Fruit fly (Drosophila melanogaster): ENCODE measurements around the gene CG11786.
A peak's percentile ranks its signal among the peaks of the same experiment; 100 is the strongest.

The CG11786 gene

dm6 chr3R:25049742-25050517 is 3.8 kb downstream of the CG11786 start (continued):
- TF ChIP-seq Oli (tag; optimal IDR thresholded peaks at IDR 0.05): no peak
- TF ChIP-seq CG10543 (GFP tag; optimal IDR thresholded peaks at IDR 0.05): peak; percentile 91
- TF ChIP-seq CkIIα-i1 (GFP tag; IDR thresholded peaks at IDR 0.05): no peak
- no peak for TF ChIP-seq ind (GFP tag; optimal IDR thresholded peaks at IDR 0.05)
- no peak for TF ChIP-seq CG6689 (GFP tag; IDR thresholded peaks at IDR 0.05)
- peak; percentile 40 for TF ChIP-seq Sry-β (GFP tag; optimal IDR thresholded peaks at IDR 0.05)
- TF ChIP-seq CG2202 (tag; optimal IDR thresholded peaks at IDR 0.05): peak; percentile 3
- peak; percentile 35 for TF ChIP-seq Atf3 (GFP tag; optimal IDR thresholded peaks at IDR 0.05)
- TF ChIP-seq Gug (GFP tag; IDR thresholded peaks at IDR 0.05): no peak; the same call in 3 of the 4 replicates
- no peak for TF ChIP-seq CG7963 (GFP tag; IDR thresholded peaks at IDR 0.05; ENCODE audit: partially characterized antibody)
- no peak for TF ChIP-seq ci (GFP tag; IDR thresholded peaks at IDR 0.05)
- TF ChIP-seq gfzf (GFP tag; optimal IDR thresholded peaks at IDR 0.05): peak; percentile 49
- peak; percentile 65 for TF ChIP-seq CG15479 (GFP tag; optimal IDR thresholded peaks at IDR 0.05)
- TF ChIP-seq BEAF-32 (GFP tag; optimal IDR thresholded peaks at IDR 0.05): peak; percentile 46
- TF ChIP-seq CoRest (tag; optimal IDR thresholded peaks at IDR 0.05): peak; percentile 14
- peak; percentile 61 for TF ChIP-seq BtbVII (GFP tag; optimal IDR thresholded peaks at IDR 0.05)
- peak; percentile 89 for TF ChIP-seq CG13894 (tag; optimal IDR thresholded peaks at IDR 0.05)
- TF ChIP-seq fd102C (GFP tag; optimal IDR thresholded peaks at IDR 0.05): no peak
- TF ChIP-seq CG3281 (GFP tag; optimal IDR thresholded peaks at IDR 0.05): peak; percentile 44
- TF ChIP-seq E2f1 (GFP tag; IDR thresholded peaks at IDR 0.05): no peak
- TF ChIP-seq Dbx (GFP tag; IDR thresholded peaks at IDR 0.05): no peak
- TF ChIP-seq danr (GFP tag; IDR thresholded peaks at IDR 0.05): no peak
- TF ChIP-seq Sry-δ (GFP tag; optimal IDR thresholded peaks at IDR 0.05): peak; percentile 46
- peak; percentile 34 for TF ChIP-seq sqz (GFP tag; optimal IDR thresholded peaks at IDR 0.05)
- TF ChIP-seq CG2116 (GFP tag; optimal IDR thresholded peaks at IDR 0.05): peak; percentile 63
- TF ChIP-seq CG15601 (tag; optimal IDR thresholded peaks at IDR 0.05): peak; percentile 24
- peak; percentile 10 for TF ChIP-seq crc (GFP tag; optimal IDR thresholded peaks at IDR 0.05)
- no peak for TF ChIP-seq CG1529 (GFP tag; optimal IDR thresholded peaks at IDR 0.05)
- no peak for TF ChIP-seq Elba2 (GFP tag; optimal IDR thresholded peaks at IDR 0.05)
- no peak for TF ChIP-seq bcd (GFP tag; optimal IDR thresholded peaks at IDR 0.05)
- TF ChIP-seq Max (GFP tag; optimal IDR thresholded peaks at IDR 0.05): no peak
- no peak for TF ChIP-seq CG8765 (GFP tag; IDR thresholded peaks at IDR 0.05)
- TF ChIP-seq gem (tag; optimal IDR thresholded peaks at IDR 0.05): no peak
- TF ChIP-seq gro (GFP tag; optimal IDR thresholded peaks at IDR 0.05): peak; percentile 4
- no peak for TF ChIP-seq pho (GFP tag; optimal IDR thresholded peaks at IDR 0.05)
- TF ChIP-seq kah (GFP tag; optimal IDR thresholded peaks at IDR 0.05): peak; percentile 17
- TF ChIP-seq CG15514 (GFP tag; optimal IDR thresholded peaks at IDR 0.05): peak; percentile 33
- TF ChIP-seq sna (GFP tag; IDR thresholded peaks at IDR 0.05; ENCODE audit: partially characterized antibody): no peak
- peak; percentile 31 for TF ChIP-seq psq (GFP tag; optimal IDR thresholded peaks at IDR 0.05)
- no peak for TF ChIP-seq ssp (GFP tag; IDR thresholded peaks at IDR 0.05)
- peak in 1 of 2 experiments; percentile 54 for TF ChIP-seq Pdp1 (GFP tag; optimal IDR thresholded peaks at IDR 0.05)
- TF ChIP-seq sob (GFP tag; IDR thresholded peaks at IDR 0.05): no peak
- no peak for TF ChIP-seq Ets97D (GFP tag; optimal IDR thresholded peaks at IDR 0.05)
- TF ChIP-seq jumu (GFP tag; optimal IDR thresholded peaks at IDR 0.05): peak; percentile 17
- no peak for TF ChIP-seq h (optimal IDR thresholded peaks at IDR 0.05)
- TF ChIP-seq Myb (GFP tag; optimal IDR thresholded peaks at IDR 0.05): peak; percentile 9
- TF ChIP-seq CrebB (tag; optimal IDR thresholded peaks at IDR 0.05): peak; percentile 39
- TF ChIP-seq CG2875 (GFP tag; optimal IDR thresholded peaks at IDR 0.05): no peak
- TF ChIP-seq pros (GFP tag; optimal IDR thresholded peaks at IDR 0.05): peak; percentile 50

Data from whole organism, embryonic.